Worm (Caenorhabditis elegans) whole organism, L1 larva: ENCODE results near the gene W06B4.1.

Source experiments
- C34B4.2 ChIP-seq: sonication (generic microtip); optimal IDR thresholded peaks from 2 replicates; lab custom pipeline; 2017; ENCODE audit warnings: mild to moderate bottlenecking, missing genetic modification characterization, missing compliant biosample characterization
- blmp-1 ChIP-seq: fragments of 150-350 bp; optimal IDR thresholded peaks from 2 replicates; lab custom pipeline; 2014; ENCODE audit warnings: missing biosample characterization, missing genetic modification characterization
- fkh-8 ChIP-seq: sonication (generic microtip); optimal IDR thresholded peaks from 2 replicates; lab custom pipeline; 2016; ENCODE audit warnings: mild to moderate bottlenecking, missing genetic modification characterization, missing compliant biosample characterization
- hlh-17 ChIP-seq: fragments of 200-800 bp; sonication (Bioruptor generic); optimal IDR thresholded peaks from 2 replicates; lab custom pipeline; 2018; ENCODE audit warnings: missing genetic modification characterization, mild to moderate bottlenecking, missing compliant biosample characterization, moderate library complexity, borderline replicate concordance
- hlh-4 ChIP-seq: sonication (generic microtip); optimal IDR thresholded peaks from 2 replicates; lab custom pipeline; 2016; ENCODE audit warnings: mild to moderate bottlenecking, missing genetic modification characterization, missing compliant biosample characterization
- mep-1 ChIP-seq: fragments of 150-350 bp; optimal IDR thresholded peaks from 2 replicates; lab custom pipeline; 2014; ENCODE audit warnings: missing biosample characterization, missing genetic modification characterization
- nhr-28 ChIP-seq: fragments of 150-350 bp; optimal IDR thresholded peaks from 2 replicates; lab custom pipeline; 2014; ENCODE audit warnings: missing biosample characterization, missing genetic modification characterization
- nhr-76 ChIP-seq: sonication (generic microtip); optimal IDR thresholded peaks from 2 replicates; lab custom pipeline; 2017; ENCODE audit warnings: missing biosample characterization, missing genetic modification characterization

DNA sequence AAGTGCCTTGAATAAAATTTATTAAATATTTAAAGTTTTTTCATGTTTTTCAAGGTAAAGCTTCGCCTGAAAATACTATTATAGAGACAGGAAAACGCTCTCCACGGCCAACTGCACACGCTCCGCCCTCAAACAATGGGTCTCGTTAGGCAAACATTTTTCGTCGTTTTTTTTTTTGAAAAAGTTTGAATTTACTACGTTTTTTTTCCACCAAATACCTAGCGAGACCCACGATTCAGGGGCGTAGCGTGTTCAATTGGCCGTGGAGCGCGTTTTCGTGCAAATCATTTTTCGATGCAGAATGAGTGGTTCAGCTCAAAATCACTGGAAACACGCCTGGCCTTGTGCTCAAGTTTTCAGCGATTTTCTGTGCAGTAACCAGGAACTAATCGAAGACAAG lies 3.5 kb upstream of the W06B4.1 start, which contains the start of gene W06B4.2:
- TF ChIP-seq C34B4.2 (no peak), hlh-4 (tag; lab: Kevin White, UChicago) (no peak), nhr-28 (tag; lab: Kevin White, UChicago) (no peak), fkh-8 (no peak), mep-1 (tag; lab: Kevin White, UChicago) (no peak), hlh-17 (GFP tag; lab: Kevin White, UChicago) (no peak), nhr-76 (tag; lab: Kevin White, UChicago) (no peak), blmp-1 (tag; lab: Kevin White, UChicago) (no peak)
